Worm (Caenorhabditis elegans) whole organism, L4 larva: ENCODE measurements around the gene cht-4.

Experiments
- ZK546.5 ChIP-seq, 2 experiments: sonication (generic microtip); optimal IDR thresholded peaks; 2 replicates each; lab custom pipeline; 2017; ENCODE audit warnings: missing biosample characterization in 2 of 2, missing genetic modification characterization in 2 of 2
- ama-1 ChIP-seq: fragments of 150-350 bp; optimal IDR thresholded peaks from 2 replicates; lab custom pipeline; 2014; ENCODE audit warnings: inconsistent platforms, mixed read lengths
- ceh-82 ChIP-seq: sonication (generic microtip); optimal IDR thresholded peaks from 2 replicates; lab custom pipeline; 2017; ENCODE audit warnings: missing biosample characterization, missing genetic modification characterization
- ces-1 ChIP-seq: fragments of 150-350 bp; sonication (generic microtip); optimal IDR thresholded peaks from 4 replicates; lab custom pipeline; 2014; ENCODE audit warnings: missing biosample characterization, missing genetic modification reagents, missing genetic modification characterization
- dmd-6 ChIP-seq: fragments of 200-800 bp; sonication (Bioruptor generic); IDR thresholded peaks from 2 replicates; pipeline ENCODE4 v1.3.6; 2022; ENCODE audit warnings: missing genetic modification reagents, missing genetic modification characterization, missing compliant biosample characterization
- dpl-1 ChIP-seq: fragments of 150-350 bp; optimal IDR thresholded peaks from 2 replicates; lab custom pipeline; 2014; ENCODE audit warnings: missing biosample characterization, missing genetic modification reagents, missing genetic modification characterization
- gei-8 ChIP-seq: fragments of 200-800 bp; sonication (Bioruptor generic); optimal IDR thresholded peaks from 2 replicates; lab custom pipeline; 2018; ENCODE audit warnings: mild to moderate bottlenecking, missing genetic modification characterization, missing compliant biosample characterization
- lin-13 ChIP-seq: fragments of 150-350 bp; optimal IDR thresholded peaks from 2 replicates; lab custom pipeline; 2014; ENCODE audit warnings: missing biosample characterization, missing genetic modification reagents, missing genetic modification characterization
- mdl-1 ChIP-seq, 2 experiments: fragments of 150-350 bp in 1 of 2; sonication (generic microtip) in 1 of 2; optimal IDR thresholded peaks; 2 replicates each; lab custom pipeline; 2014 to 2017; ENCODE audit warnings: missing biosample characterization in 2 of 2, missing genetic modification characterization in 2 of 2
- nhr-237 ChIP-seq: sonication (generic microtip); optimal IDR thresholded peaks from 2 replicates; lab custom pipeline; 2017; ENCODE audit warnings: missing biosample characterization, missing genetic modification characterization
- nhr-76 ChIP-seq: fragments of 150-350 bp; optimal IDR thresholded peaks from 2 replicates; lab custom pipeline; 2014; ENCODE audit warnings: missing biosample characterization, missing genetic modification characterization
- saeg-2 ChIP-seq: fragments of 200-800 bp; sonication (Bioruptor generic); IDR thresholded peaks from 2 replicates; pipeline ENCODE4 v1.3.6; 2022; ENCODE audit warnings: missing genetic modification reagents, missing genetic modification characterization, missing compliant biosample characterization
- unc-62 ChIP-seq, 3 experiments: fragments of 150-350 bp in 1 of 3; sonication (generic microtip); optimal IDR thresholded peaks in 2 of 3; peaks in 1 of 3; 1 replicate in 1 of 3; 2 replicates in 2 of 3; lab custom pipeline; 2014 to 2017; ENCODE audit warnings: missing biosample characterization in 3 of 3, missing genetic modification characterization in 3 of 3, missing genetic modification reagents in 3 of 3, missing genotype in 1 of 3
- zfp-2 ChIP-seq: sonication (generic microtip); optimal IDR thresholded peaks from 2 replicates; lab custom pipeline; 2016; ENCODE audit warnings: mild to moderate bottlenecking, missing genetic modification characterization, missing compliant biosample characterization

ce11 chrIII:1689927-1690326 is 32.6 kb upstream of the cht-4 start, which contains the start of gene Y22D7AR.14:
- TF ChIP-seq gei-8 (GFP tag; lab: Kevin White, UChicago) (no peak), dmd-6 (GFP tag; lab: Robert Waterston, UW) (no peak), ceh-82 (tag; lab: Kevin White, UChicago) (no peak), unc-62 (GFP tag; optimal IDR thresholded peaks at IDR 0.05 in 1 of 2; lab: Kevin White, UChicago) (no peak), unc-62 (tag; optimal IDR thresholded peaks at IDR 0.05; lab: Kevin White, UChicago) (no peak), zfp-2 (tag; lab: Kevin White, UChicago) (no peak), ZK546.5 (tag; optimal IDR thresholded peaks at IDR 0.05; lab: Kevin White, UChicago) (no peak), lin-13 (GFP tag; lab: Kevin White, UChicago) (no peak), ama-1 (lab: Kevin White, UChicago) (no peak), mdl-1 (tag; optimal IDR thresholded peaks at IDR 0.05; lab: Kevin White, UChicago) (no peak), dpl-1 (GFP tag; lab: Kevin White, UChicago) (no peak), saeg-2 (GFP tag; lab: Robert Waterston, UW) (no peak), ces-1 (no peak), nhr-76 (tag; lab: Kevin White, UChicago) (no peak), nhr-237 (tag; lab: Kevin White, UChicago) (no peak)
